Worm (Caenorhabditis elegans): Measurements from ENCODE around the gene K11D12.13.

ce11 chrV:5030212-5030611 lies 3.0 kb upstream of the K11D12.13 start:
- TF ChIP-seq jun-1 (tag; optimal IDR thresholded peaks at IDR 0.05) (no peak), aly-2 (tag; optimal IDR thresholded peaks at IDR 0.05) (no peak), duxl-1 (tag; optimal IDR thresholded peaks at IDR 0.05; ENCODE audit: poor library complexity) (no peak), dpl-1 (GFP tag; optimal IDR thresholded peaks at IDR 0.05) (no peak), F44E2.7 (GFP tag; IDR thresholded peaks at IDR 0.05) (no peak), pha-4 (GFP tag; IDR thresholded peaks at IDR 0.05) (no peak), pha-4 (tag; optimal IDR thresholded peaks at IDR 0.05) (no peak), fos-1 (tag; optimal IDR thresholded peaks at IDR 0.05) (no peak), spr-1 (tag; optimal IDR thresholded peaks at IDR 0.05) (no peak), hif-1 (tag; optimal IDR thresholded peaks at IDR 0.05) (no peak), php-3 (GFP tag; IDR thresholded peaks at IDR 0.05) (peak; percentile 66), hlh-11 (tag; optimal IDR thresholded peaks at IDR 0.05) (peak; percentile 82)
